Worm (Caenorhabditis elegans) whole organism, L1 larva: Measurements from ENCODE around the gene srt-5.

Experiments
- C04F5.9 ChIP-seq: sonication (generic microtip); optimal IDR thresholded peaks from 2 replicates; lab custom pipeline; 2016; ENCODE audit warnings: missing genetic modification characterization, missing compliant biosample characterization
- F16B12.6 ChIP-seq: fragments of 150-350 bp; optimal IDR thresholded peaks from 2 replicates; lab custom pipeline; 2014; ENCODE audit warnings: missing biosample characterization, missing genetic modification characterization
- Y116A8C.19 ChIP-seq: sonication (generic microtip); optimal IDR thresholded peaks from 2 replicates; lab custom pipeline; 2016; ENCODE audit warnings: missing compliant biosample characterization, missing genetic modification characterization, borderline replicate concordance
- aly-2 ChIP-seq: fragments of 150-350 bp; optimal IDR thresholded peaks from 2 replicates; lab custom pipeline; 2014; ENCODE audit warnings: missing biosample characterization, missing genetic modification characterization
- ceh-63 ChIP-seq: fragments of 200-800 bp; sonication (Bioruptor generic); optimal IDR thresholded peaks from 2 replicates; lab custom pipeline; 2018; ENCODE audit warnings: mild to moderate bottlenecking, missing genetic modification characterization, missing compliant biosample characterization
- ceh-82 ChIP-seq, 3 experiments: fragments of 150-350 bp in 1 of 3; sonication (generic microtip) in 2 of 3; optimal IDR thresholded peaks; 2 replicates each; lab custom pipeline; 2014 to 2017; ENCODE audit warnings: missing biosample characterization in 3 of 3, missing genetic modification characterization in 3 of 3
- dsc-1 ChIP-seq: sonication (generic microtip); optimal IDR thresholded peaks from 2 replicates; lab custom pipeline; 2016; ENCODE audit warnings: mild to moderate bottlenecking, missing genetic modification characterization, missing compliant biosample characterization
- efl-1 ChIP-seq, 4 experiments: fragments of 150-350 bp; optimal IDR thresholded peaks in 3 of 4; peaks in 1 of 4; 1 replicate in 1 of 4; 2 replicates in 3 of 4; lab custom pipeline; 2014; ENCODE audit warnings: missing biosample characterization in 2 of 4, missing genetic modification characterization in 2 of 4, missing genetic modification reagents in 2 of 4
- efl-3 ChIP-seq: fragments of 200-800 bp; sonication (Bioruptor generic); optimal IDR thresholded peaks from 2 replicates; lab custom pipeline; 2018; ENCODE audit warnings: mild to moderate bottlenecking, missing genetic modification characterization, missing compliant biosample characterization
- egl-27 ChIP-seq, 2 experiments: fragments of 150-350 bp in 1 of 2; sonication (generic microtip); optimal IDR thresholded peaks; 3 replicates each; lab custom pipeline; 2017 to 2018; ENCODE audit warnings: missing biosample characterization in 2 of 2, missing genetic modification characterization in 2 of 2, missing genetic modification reagents in 2 of 2
- elt-3 ChIP-seq, 6 experiments: fragments of 150-350 bp in 1 of 6; sonication (generic microtip); optimal IDR thresholded peaks; 2 replicates each; lab custom pipeline; 2017 to 2018; ENCODE audit warnings: missing biosample characterization in 6 of 6, missing genetic modification characterization in 6 of 6, inconsistent platforms in 1 of 6
- fkh-10 ChIP-seq: sonication (generic microtip); optimal IDR thresholded peaks from 2 replicates; lab custom pipeline; 2017; ENCODE audit warnings: missing biosample characterization, missing genetic modification reagents, missing genetic modification characterization
- fkh-4 ChIP-seq: sonication (generic microtip); optimal IDR thresholded peaks from 2 replicates; lab custom pipeline; 2016; ENCODE audit warnings: missing compliant biosample characterization, missing genetic modification characterization, borderline replicate concordance
- hpl-2 ChIP-seq: fragments of 150-350 bp; optimal IDR thresholded peaks from 2 replicates; lab custom pipeline; 2014; ENCODE audit warnings: missing biosample characterization, missing genetic modification reagents, missing genetic modification characterization
- isw-1 ChIP-seq: fragments of 200-800 bp; sonication (Bioruptor generic); IDR thresholded peaks from 2 replicates; pipeline ENCODE4 v1.3.6; 2022; ENCODE audit warnings: missing genetic modification characterization, missing compliant biosample characterization
- lin-14 ChIP-seq: fragments of 200-800 bp; sonication (Bioruptor generic); optimal IDR thresholded peaks from 2 replicates; lab custom pipeline; 2018; ENCODE audit warnings: mild to moderate bottlenecking, missing genetic modification characterization, moderate library complexity, missing compliant biosample characterization
- lin-35 ChIP-seq, 2 experiments: fragments of 150-350 bp; optimal IDR thresholded peaks; 2 replicates each; lab custom pipeline; 2014; ENCODE audit warnings: missing biosample characterization in 2 of 2, missing genetic modification characterization in 2 of 2, missing genetic modification reagents in 2 of 2
- lir-3 ChIP-seq: sonication (generic microtip); optimal IDR thresholded peaks from 2 replicates; lab custom pipeline; 2016; ENCODE audit warnings: mild to moderate bottlenecking, missing genetic modification characterization, moderate library complexity, missing compliant biosample characterization; ENCODE audit not compliant: poor library complexity
- mab-9 ChIP-seq: fragments of 200-800 bp; sonication (Bioruptor generic); IDR thresholded peaks from 2 replicates; pipeline ENCODE4 v1.3.6; 2022; ENCODE audit warnings: missing genetic modification reagents, missing genetic modification characterization, missing compliant biosample characterization
- mdl-1 ChIP-seq, 2 experiments: fragments of 150-350 bp; optimal IDR thresholded peaks; 2 replicates each; lab custom pipeline; 2014 to 2017; ENCODE audit warnings: missing biosample characterization in 2 of 2, missing genetic modification characterization in 2 of 2, inconsistent platforms in 1 of 2
- mef-2 ChIP-seq: fragments of 150-350 bp; optimal IDR thresholded peaks from 2 replicates; lab custom pipeline; 2014; ENCODE audit warnings: missing biosample characterization, missing genetic modification characterization
- mep-1 ChIP-seq: fragments of 150-350 bp; optimal IDR thresholded peaks from 2 replicates; lab custom pipeline; 2014; ENCODE audit warnings: missing biosample characterization, missing genetic modification characterization
- nhr-12 ChIP-seq: sonication (generic microtip); optimal IDR thresholded peaks from 2 replicates; lab custom pipeline; 2017; ENCODE audit warnings: missing biosample characterization, missing genetic modification characterization
- nhr-20 ChIP-seq: sonication (generic microtip); optimal IDR thresholded peaks from 2 replicates; lab custom pipeline; 2016; ENCODE audit warnings: mild to moderate bottlenecking, missing genetic modification characterization, missing compliant biosample characterization
- nhr-237 ChIP-seq: fragments of 150-350 bp; optimal IDR thresholded peaks from 2 replicates; lab custom pipeline; 2014; ENCODE audit warnings: missing biosample characterization, missing genetic modification characterization
- nhr-71 ChIP-seq: sonication (generic microtip); optimal IDR thresholded peaks from 2 replicates; lab custom pipeline; 2016; ENCODE audit warnings: mild to moderate bottlenecking, missing genetic modification characterization, moderate library complexity, missing compliant biosample characterization
- nhr-77 ChIP-seq: fragments of 150-350 bp; optimal IDR thresholded peaks from 2 replicates; lab custom pipeline; 2014; ENCODE audit warnings: missing biosample characterization, missing genetic modification characterization
- nhr-84 ChIP-seq: sonication (generic microtip); optimal IDR thresholded peaks from 2 replicates; lab custom pipeline; 2017; ENCODE audit warnings: missing biosample characterization, missing genetic modification characterization
- rnt-1 ChIP-seq: sonication (generic microtip); optimal IDR thresholded peaks from 2 replicates; lab custom pipeline; 2016; ENCODE audit warnings: mild to moderate bottlenecking, missing genetic modification characterization, moderate library complexity, missing compliant biosample characterization
- snpc-4 ChIP-seq: fragments of 150-350 bp; optimal IDR thresholded peaks from 2 replicates; lab custom pipeline; 2014; ENCODE audit warnings: missing biosample characterization, missing genetic modification characterization
- sup-37 ChIP-seq: fragments of 200-800 bp; sonication (Bioruptor generic); optimal IDR thresholded peaks from 2 replicates; lab custom pipeline; 2018; ENCODE audit warnings: mild to moderate bottlenecking, missing genetic modification characterization, missing compliant biosample characterization
- tlp-1 ChIP-seq: fragments of 150-350 bp; optimal IDR thresholded peaks from 2 replicates; lab custom pipeline; 2014; ENCODE audit warnings: missing biosample characterization, missing genetic modification characterization
- unc-98 ChIP-seq: fragments of 200-800 bp; sonication (Bioruptor generic); IDR thresholded peaks from 2 replicates; pipeline ENCODE4 v1.3.6; 2022; ENCODE audit warnings: missing genetic modification characterization, missing compliant biosample characterization
- xbp-1 ChIP-seq: sonication (generic microtip); optimal IDR thresholded peaks from 2 replicates; lab custom pipeline; 2016; ENCODE audit warnings: missing genetic modification characterization, missing compliant biosample characterization
- zag-1 ChIP-seq: fragments of 150-350 bp; optimal IDR thresholded peaks from 2 replicates; lab custom pipeline; 2014; ENCODE audit warnings: missing biosample characterization, missing genetic modification characterization
- ztf-4 ChIP-seq: fragments of 150-350 bp; optimal IDR thresholded peaks from 2 replicates; lab custom pipeline; 2014; ENCODE audit warnings: missing biosample characterization, missing genetic modification characterization

The srt-5 gene

DNA sequence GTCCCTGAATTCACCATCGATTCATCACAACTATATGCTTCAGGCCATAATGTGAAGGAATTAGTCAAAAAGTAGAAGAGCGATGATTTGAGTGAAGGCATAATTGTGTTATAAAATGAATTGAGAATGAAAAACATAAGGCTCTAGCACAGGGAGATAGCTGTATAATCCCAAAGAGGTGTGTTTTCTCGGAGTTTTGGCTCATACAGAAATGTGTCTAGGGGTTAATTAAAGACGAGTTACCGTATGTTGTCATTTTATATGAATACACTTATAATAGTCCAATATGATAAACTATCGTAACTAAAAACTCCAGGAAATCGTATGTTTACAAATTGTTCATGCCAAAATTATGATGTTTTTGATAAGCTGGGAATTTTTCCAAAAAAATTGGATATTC lies at the start of gene srt-5:
TSS of gene srt-5 (minus strand) at position 101 of the 400 bp plus-strand sequence.
- no peak for TF ChIP-seq zag-1 (tag; lab: Kevin White, UChicago)
- no peak for TF ChIP-seq mab-9 (GFP tag; lab: Robert Waterston, UW)
- TF ChIP-seq nhr-12: no peak
- no peak for TF ChIP-seq Y116A8C.19
- TF ChIP-seq ceh-82 (tag; optimal IDR thresholded peaks at IDR 0.05; lab: Kevin White, UChicago): no peak
- no peak for TF ChIP-seq elt-3 (tag; optimal IDR thresholded peaks at IDR 0.05; lab: Kevin White, UChicago)
- no peak for TF ChIP-seq lin-14 (GFP tag; lab: Kevin White, UChicago)
- no peak for TF ChIP-seq aly-2 (tag; lab: Kevin White, UChicago)

DNA sequence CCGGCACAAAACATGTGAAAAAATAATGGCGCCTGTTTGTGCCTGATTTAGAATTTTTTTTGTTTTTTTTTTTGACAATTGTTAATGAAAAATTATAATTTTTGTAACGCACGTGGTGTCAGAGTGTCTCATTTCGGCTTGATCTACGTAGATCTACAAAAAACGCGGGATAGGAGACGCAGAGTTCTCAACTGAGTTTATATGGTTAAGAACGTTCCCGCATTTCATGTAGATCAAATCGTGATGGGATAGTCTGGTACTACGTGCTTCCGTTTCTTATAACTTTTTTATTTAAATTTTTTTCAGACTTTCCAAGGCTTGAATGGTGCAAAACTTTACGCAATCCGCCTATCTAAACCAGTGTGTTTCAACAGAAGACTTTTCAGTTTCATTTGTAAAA lies 48.1 kb upstream of the srt-5 start, which contains the start of gene tat-6:
TSS of gene tat-6 (plus strand) at position 301 of the 400 bp plus-strand sequence.
- no peak for TF ChIP-seq nhr-84
- TF ChIP-seq efl-3 (GFP tag; lab: Kevin White, UChicago): no peak
- TF ChIP-seq lir-3: no peak
- TF ChIP-seq ztf-4: no peak
- TF ChIP-seq fkh-10 (GFP tag; lab: Kevin White, UChicago): no peak
- no peak for TF ChIP-seq zag-1 (tag; lab: Kevin White, UChicago)
- TF ChIP-seq mef-2 (tag; lab: Kevin White, UChicago): no peak
- TF ChIP-seq F16B12.6 (tag; lab: Kevin White, UChicago): no peak
- no peak for TF ChIP-seq xbp-1 (tag; lab: Kevin White, UChicago)
- TF ChIP-seq unc-98 (GFP tag; lab: Robert Waterston, UW): no peak
- no peak for TF ChIP-seq isw-1 (GFP tag; lab: Robert Waterston, UW)
- TF ChIP-seq efl-1 (optimal IDR thresholded peaks at IDR 0.05; lab: Kevin White, UChicago): no peak
- no peak for TF ChIP-seq efl-1 (GFP tag; optimal IDR thresholded peaks at IDR 0.05 in 1 of 2; lab: Kevin White, UChicago)
- TF ChIP-seq nhr-237 (tag; lab: Kevin White, UChicago): no peak
- TF ChIP-seq dsc-1 (tag; lab: Kevin White, UChicago): no peak
- TF ChIP-seq egl-27 (tag; optimal IDR thresholded peaks at IDR 0.05; lab: Kevin White, UChicago): no peak
- TF ChIP-seq, all 84 proteins: peak for 0

ce11 chrV:3127670-3128069 lies 47.0 kb upstream of the srt-5 start, which contains the start of gene Y73C8C.10:
TSS of gene Y73C8C.10 (minus strand) at chrV:3127770.
- TF ChIP-seq nhr-20 (tag; lab: Kevin White, UChicago): peak; percentile 28
- TF ChIP-seq lin-35 (GFP tag; optimal IDR thresholded peaks at IDR 0.05; lab: Kevin White, UChicago): peak in 1 of 2 experiments; percentile 16
- no peak for TF ChIP-seq mdl-1 (tag; optimal IDR thresholded peaks at IDR 0.05; lab: Kevin White, UChicago)

DNA sequence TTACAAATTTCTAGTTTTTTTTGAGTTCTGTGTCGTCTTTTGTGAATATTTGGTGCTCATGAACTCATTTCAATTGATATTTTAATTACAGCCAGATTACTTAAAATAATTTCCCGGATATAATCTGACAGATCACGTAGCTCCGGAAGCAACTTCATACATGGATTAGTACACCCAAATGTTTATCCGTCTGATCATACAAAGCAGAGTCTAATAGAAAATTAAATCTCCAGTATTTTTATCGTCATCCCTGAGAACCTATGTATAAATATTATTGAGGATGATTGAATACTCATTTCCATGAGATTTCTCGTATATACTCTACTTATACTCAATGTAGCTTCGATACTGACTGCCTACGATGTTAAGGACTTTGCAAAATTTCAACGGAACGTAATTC lies 44.2 kb upstream of the srt-5 start, which contains the start of gene Y73C8C.12:
TSS of gene Y73C8C.12 (plus strand) at position 301 of the 400 bp plus-strand sequence.
- TF ChIP-seq zag-1 (tag; lab: Kevin White, UChicago): no peak
- no peak for TF ChIP-seq nhr-77
- TF ChIP-seq snpc-4: no peak
- TF ChIP-seq ceh-63 (GFP tag; lab: Kevin White, UChicago): no peak
- TF ChIP-seq sup-37 (GFP tag; lab: Kevin White, UChicago): no peak
- TF ChIP-seq nhr-71 (tag; lab: Kevin White, UChicago): no peak
- no peak for TF ChIP-seq efl-3 (GFP tag; lab: Kevin White, UChicago)
- no peak for TF ChIP-seq C04F5.9
- TF ChIP-seq hpl-2 (GFP tag; lab: Kevin White, UChicago): no peak
- no peak for TF ChIP-seq tlp-1
- no peak for TF ChIP-seq rnt-1 (tag; lab: Kevin White, UChicago)
- TF ChIP-seq mep-1: no peak

DNA sequence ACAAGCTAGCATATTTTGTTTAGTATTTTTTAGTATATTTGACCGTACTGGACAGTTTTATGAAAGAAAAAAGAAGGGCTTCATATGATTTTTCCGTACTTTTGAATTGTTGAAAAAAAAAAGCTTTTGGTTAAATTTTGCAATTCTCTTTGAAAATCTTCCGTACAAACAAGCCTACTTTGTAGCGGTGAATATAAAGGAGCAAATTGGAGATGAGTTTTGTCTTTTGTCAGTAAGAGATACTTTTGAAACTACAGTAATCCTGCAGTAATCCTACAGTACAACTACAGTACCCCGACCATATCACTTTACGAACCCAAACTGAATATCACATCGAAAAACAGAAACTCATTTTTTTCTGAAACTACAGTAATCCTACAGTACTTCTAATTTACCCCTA lies 41.7 kb upstream of the srt-5 start:
- no peak for TF ChIP-seq ceh-63 (GFP tag; lab: Kevin White, UChicago)
- no peak for TF ChIP-seq fkh-4 (tag; lab: Kevin White, UChicago)
- TF ChIP-seq ceh-82 (tag; optimal IDR thresholded peaks at IDR 0.05; lab: Kevin White, UChicago): no peak
- no peak for TF ChIP-seq ztf-4
- TF ChIP-seq nhr-84: no peak
- TF ChIP-seq aly-2 (tag; lab: Kevin White, UChicago): no peak
